Fruit fly (Drosophila melanogaster) whole organism, pupa: ENCODE results near the gene CG43074.

Source experiments
- CG10348 ChIP-seq: fragments of 200-800 bp; sonication (Bioruptor generic); IDR thresholded peaks from 2 replicates; pipeline ENCODE4 v1.3.6; 2022; ENCODE audit warnings: missing biosample characterization, missing genetic modification characterization
- CG12605 ChIP-seq: fragments of 200-800 bp; sonication (Bioruptor generic); IDR thresholded peaks from 2 replicates; pipeline ENCODE4 v1.3.6; 2022; ENCODE audit warnings: missing biosample characterization, missing genetic modification characterization
- CG13204 ChIP-seq: fragments of 200-800 bp; sonication (Bioruptor generic); optimal IDR thresholded peaks from 2 replicates; lab custom pipeline; 2018; ENCODE audit warnings: missing biosample characterization, mild to moderate bottlenecking, missing genetic modification characterization, moderate library complexity
- CG14655 ChIP-seq: fragments of 200-800 bp; sonication (Bioruptor generic); optimal IDR thresholded peaks from 3 replicates; lab custom pipeline; 2017; ENCODE audit warnings: mild to moderate bottlenecking, missing biosample characterization, missing genetic modification reagents, missing genetic modification characterization
- CG15710 ChIP-seq: fragments of 200-800 bp; sonication (Bioruptor generic); optimal IDR thresholded peaks from 2 replicates; lab custom pipeline; 2018; ENCODE audit warnings: missing biosample characterization, mild to moderate bottlenecking, missing genetic modification characterization, moderate library complexity
- CG17806 ChIP-seq: fragments of 200-800 bp; sonication (Bioruptor generic); optimal IDR thresholded peaks from 2 replicates; lab custom pipeline; 2018; ENCODE audit warnings: missing biosample characterization, mild to moderate bottlenecking, missing genetic modification characterization, moderate library complexity
- CG32121 ChIP-seq: fragments of 200-800 bp; sonication (Bioruptor generic); IDR thresholded peaks from 2 replicates; pipeline ENCODE4 v1.3.6; 2022; ENCODE audit warnings: missing biosample characterization, missing genetic modification characterization
- CG34367 ChIP-seq: fragments of 200-800 bp; sonication (Bioruptor generic); optimal IDR thresholded peaks from 2 replicates; lab custom pipeline; 2018; ENCODE audit warnings: missing biosample characterization, mild to moderate bottlenecking, missing genetic modification characterization
- CG4496 ChIP-seq: fragments of 200-800 bp; sonication (Bioruptor generic); IDR thresholded peaks from 3 replicates; pipeline ENCODE4 v1.3.6; 2022; ENCODE audit warnings: missing biosample characterization, missing genetic modification characterization
- CG8159 ChIP-seq: fragments of 200-800 bp; sonication (Bioruptor generic); optimal IDR thresholded peaks from 3 replicates; lab custom pipeline; 2018; ENCODE audit warnings: missing biosample characterization, mild to moderate bottlenecking, missing genetic modification characterization, moderate library complexity
- CG8301 ChIP-seq: fragments of 200-800 bp; sonication (Bioruptor generic); optimal IDR thresholded peaks from 2 replicates; lab custom pipeline; 2018; ENCODE audit warnings: missing biosample characterization, mild to moderate bottlenecking, missing genetic modification characterization
- CG9948 ChIP-seq: fragments of 200-800 bp; sonication (Bioruptor generic); optimal IDR thresholded peaks from 2 replicates; lab custom pipeline; 2018; ENCODE audit warnings: missing biosample characterization, mild to moderate bottlenecking, missing genetic modification characterization, moderate library complexity
- D1 ChIP-seq: fragments of 200-800 bp; sonication (Bioruptor generic); optimal IDR thresholded peaks from 2 replicates; lab custom pipeline; 2018; ENCODE audit warnings: missing biosample characterization, mild to moderate bottlenecking, missing genetic modification characterization, moderate library complexity
- EcR ChIP-seq: fragments of 200-800 bp; sonication (Bioruptor generic); optimal IDR thresholded peaks from 3 replicates; lab custom pipeline; 2019; ENCODE audit warnings: missing biosample characterization, missing genetic modification characterization, mild to moderate bottlenecking, moderate library complexity, missing genetic modification reagents
- Ets98B ChIP-seq: fragments of 200-800 bp; sonication (Bioruptor generic); IDR thresholded peaks from 2 replicates; pipeline ENCODE4 v1.3.6; 2022; ENCODE audit warnings: missing biosample characterization, missing genetic modification characterization
- Pif1A ChIP-seq: fragments of 200-800 bp; sonication (Bioruptor generic); optimal IDR thresholded peaks from 3 replicates; lab custom pipeline; 2016; ENCODE audit warnings: missing biosample characterization, missing genetic modification characterization
- Pif1B ChIP-seq: fragments of 200-800 bp; sonication (Bioruptor generic); optimal IDR thresholded peaks from 3 replicates; lab custom pipeline; 2016; ENCODE audit warnings: missing biosample characterization, missing genetic modification characterization
- Snoo ChIP-seq: fragments of 200-800 bp; sonication (Bioruptor generic); optimal IDR thresholded peaks from 3 replicates; lab custom pipeline; 2017; ENCODE audit warnings: missing biosample characterization, mild to moderate bottlenecking, missing genetic modification characterization, inconsistent platforms
- fd96Ca ChIP-seq: fragments of 200-800 bp; sonication (Bioruptor generic); IDR thresholded peaks from 3 replicates; pipeline ENCODE4 v1.3.6; 2022; ENCODE audit warnings: missing biosample characterization, missing genetic modification characterization
- gl ChIP-seq: fragments of 200-800 bp; sonication (Bioruptor generic); optimal IDR thresholded peaks from 2 replicates; lab custom pipeline; 2018; ENCODE audit warnings: missing biosample characterization, mild to moderate bottlenecking, missing genetic modification characterization
- rn ChIP-seq: fragments of 200-800 bp; sonication (Bioruptor generic); IDR thresholded peaks from 2 replicates; pipeline ENCODE4 v1.3.6; 2022; ENCODE audit warnings: missing biosample characterization, missing genetic modification characterization

Gene CG43074

DNA sequence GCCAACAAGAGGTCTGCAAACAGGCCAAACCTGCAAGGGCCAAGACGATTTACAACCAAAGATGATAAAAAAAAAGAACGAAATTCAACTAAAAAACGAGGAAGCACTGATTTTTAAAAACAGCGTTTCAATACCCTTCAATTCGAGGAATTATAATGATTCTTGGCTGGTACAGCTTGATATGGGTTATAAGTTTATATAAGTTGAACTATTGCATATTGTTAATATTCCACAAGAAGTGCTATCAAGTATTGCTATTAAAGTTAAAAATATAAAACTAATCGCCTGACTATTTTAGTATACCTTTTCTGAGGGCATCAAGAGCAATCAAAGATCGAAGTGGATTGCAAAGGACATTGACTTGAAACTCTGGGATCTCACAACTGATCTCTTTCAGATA lies 29.6 kb upstream of the CG43074 start:
- TF ChIP-seq CG8301 (tag; lab: Kevin White, UChicago) (peak; percentile 28), CG8159 (tag; lab: Kevin White, UChicago) (peak; percentile 74), CG15710 (tag; lab: Kevin White, UChicago) (peak; percentile 69), Snoo (peak; percentile 79), gl (tag; lab: Kevin White, UChicago) (peak; percentile 44), CG13204 (peak; percentile 4), D1 (tag; lab: Kevin White, UChicago) (peak; percentile 50), Ets98B (GFP tag; lab: Robert Waterston, UW) (no peak), CG4496 (GFP tag; lab: Robert Waterston, UW) (0 out of 3 replicates have a peak, but pooled peaks have one; percentile 28), CG34367 (tag; lab: Kevin White, UChicago) (peak; percentile 65), fd96Ca (GFP tag; lab: Robert Waterston, UW) (no peak), CG10348 (GFP tag; lab: Robert Waterston, UW) (no peak), rn (GFP tag; lab: Robert Waterston, UW) (no peak), EcR (GFP tag; lab: Kevin White, UChicago) (peak; percentile 85), CG12605 (no peak), CG14655 (GFP tag; lab: Kevin White, UChicago) (peak; percentile 51), CG9948 (peak; percentile 76), CG32121 (GFP tag; lab: Robert Waterston, UW) (no peak), Pif1A (GFP tag; lab: Kevin White, UChicago) (peak; percentile 51), CG17806 (tag; lab: Kevin White, UChicago) (peak; percentile 74), Pif1B (peak; percentile 44)
- TF ChIP-seq, all 21 proteins: peak for 15

dm6 chr3L:3512998-3513397 lies 28.5 kb upstream of the CG43074 start:
- TF ChIP-seq Pif1A (GFP tag; lab: Kevin White, UChicago) (peak; percentile 33), Pif1B (peak; percentile 19), CG9948 (peak; percentile 90), Snoo (no peak), EcR (GFP tag; lab: Kevin White, UChicago) (no peak), CG14655 (GFP tag; lab: Kevin White, UChicago) (peak; percentile 82), CG13204 (no peak), CG10348 (GFP tag; lab: Robert Waterston, UW) (no peak), Ets98B (GFP tag; lab: Robert Waterston, UW) (no peak), CG17806 (tag; lab: Kevin White, UChicago) (peak; percentile 76), D1 (tag; lab: Kevin White, UChicago) (peak; percentile 28), gl (tag; lab: Kevin White, UChicago) (no peak), CG32121 (GFP tag; lab: Robert Waterston, UW) (no peak), CG8159 (tag; lab: Kevin White, UChicago) (peak; percentile 61), fd96Ca (GFP tag; lab: Robert Waterston, UW) (no peak), CG34367 (tag; lab: Kevin White, UChicago) (peak; percentile 72), CG8301 (tag; lab: Kevin White, UChicago) (peak; percentile 48), CG4496 (GFP tag; lab: Robert Waterston, UW) (no peak), rn (GFP tag; lab: Robert Waterston, UW) (no peak), CG12605 (0 out of 2 replicates have a peak, but pooled peaks have one; percentile 9), CG15710 (tag; lab: Kevin White, UChicago) (peak; percentile 32)

dm6 chr3L:3512567-3512966 lies 28.1 kb upstream of the CG43074 start, which contains the start of gene ImpE2:
Gene ImpE2, minus strand, starts transcription at chr3L:3512681.
- TF ChIP-seq CG13204, result no peak
- TF ChIP-seq Pif1B, result no peak
- peak; percentile 73 for TF ChIP-seq EcR (GFP tag; lab: Kevin White, UChicago)

dm6 chr3L:3503248-3503647 lies 18.8 kb upstream of the CG43074 start:
- TF ChIP-seq CG9948, result no peak
- TF ChIP-seq CG8301 (tag; lab: Kevin White, UChicago), result no peak
- peak; percentile 25 for TF ChIP-seq CG14655 (GFP tag; lab: Kevin White, UChicago)
- TF ChIP-seq CG8159 (tag; lab: Kevin White, UChicago), result no peak
- no peak for TF ChIP-seq CG17806 (tag; lab: Kevin White, UChicago)
- no peak for TF ChIP-seq CG4496 (GFP tag; lab: Robert Waterston, UW)
- no peak for TF ChIP-seq Pif1B

DNA sequence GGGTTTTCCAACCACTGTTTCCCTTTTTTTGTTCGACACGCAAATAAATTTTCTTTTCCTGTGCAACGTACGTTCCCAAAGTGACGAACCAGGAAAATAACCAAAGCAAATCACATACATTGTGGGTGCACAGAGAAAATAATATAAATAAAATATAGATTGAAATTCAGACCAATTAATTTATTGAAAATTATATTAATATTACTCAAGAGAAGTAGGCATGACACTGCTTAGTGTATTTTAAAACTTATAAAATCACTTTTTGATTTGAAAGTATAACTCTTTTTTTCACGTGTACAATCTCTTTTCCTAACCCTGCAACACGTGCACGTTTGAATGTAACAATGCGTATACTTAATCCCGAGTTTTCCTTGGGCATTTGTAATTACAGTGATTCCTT lies 12.1 kb upstream of the CG43074 start:
- TF ChIP-seq CG14655 (GFP tag; lab: Kevin White, UChicago) (peak; percentile 35), CG13204 (no peak), CG8301 (tag; lab: Kevin White, UChicago) (peak; percentile 5), CG4496 (GFP tag; lab: Robert Waterston, UW) (0 out of 3 replicates have a peak, but pooled peaks have one; percentile 25), CG8159 (tag; lab: Kevin White, UChicago) (peak; percentile 8), CG15710 (tag; lab: Kevin White, UChicago) (peak; percentile 21), rn (GFP tag; lab: Robert Waterston, UW) (no peak), CG34367 (tag; lab: Kevin White, UChicago) (no peak)

DNA sequence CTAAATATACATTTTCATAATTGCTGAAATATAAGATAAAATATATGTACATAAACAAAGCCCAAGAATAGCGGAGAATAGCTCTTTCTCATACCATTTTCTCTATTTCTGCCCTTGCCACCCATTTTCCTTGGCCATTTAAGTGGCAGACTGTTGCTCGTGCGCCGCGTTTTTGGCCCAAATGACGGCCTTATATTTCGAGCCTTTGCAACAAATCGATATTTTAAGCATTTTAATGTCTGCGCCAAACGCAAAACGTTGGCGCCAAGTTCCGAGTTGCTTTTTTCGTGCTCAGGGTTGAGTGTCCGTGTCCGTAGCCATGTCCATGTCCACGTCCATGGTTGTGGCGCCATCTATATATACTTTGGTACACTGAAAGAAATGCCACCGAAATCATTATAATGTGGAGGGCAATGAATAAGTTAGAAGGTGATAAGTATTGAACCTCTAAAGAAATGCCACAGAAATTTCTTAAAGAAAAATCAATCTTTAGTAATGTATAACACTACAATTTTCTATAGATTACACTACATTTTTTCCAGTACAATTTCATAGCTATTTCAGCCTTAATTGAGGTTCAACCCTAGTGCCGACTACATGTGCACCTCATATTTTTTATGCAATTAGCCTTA lies 7.8 kb upstream of the CG43074 start:
- no peak for TF ChIP-seq CG4496 (GFP tag; lab: Robert Waterston, UW)
- TF ChIP-seq CG8159 (tag; lab: Kevin White, UChicago), result no peak
- TF ChIP-seq rn (GFP tag; lab: Robert Waterston, UW), result no peak
- TF ChIP-seq Pif1B, result no peak
- no peak for TF ChIP-seq EcR (GFP tag; lab: Kevin White, UChicago)
- TF ChIP-seq Snoo, result no peak
- no peak for TF ChIP-seq Ets98B (GFP tag; lab: Robert Waterston, UW)
- TF ChIP-seq CG13204, result no peak
- no peak for TF ChIP-seq CG12605
- no peak for TF ChIP-seq CG8301 (tag; lab: Kevin White, UChicago)
- TF ChIP-seq, all 21 proteins: peak for 0
